Worm (Caenorhabditis elegans) whole organism, young adult: ENCODE data around the gene rnp-2.

Experiments
- B0261.1 ChIP-seq: sonication (generic microtip); optimal IDR thresholded peaks from 2 replicates; lab custom pipeline; 2016; ENCODE audit warnings: mild to moderate bottlenecking, missing genetic modification characterization, moderate library complexity, missing compliant biosample characterization
- Y56A3A.18 ChIP-seq: fragments of 200-800 bp; sonication (Bioruptor generic); IDR thresholded peaks from 2 replicates; pipeline ENCODE4 v1.3.6; 2022; ENCODE audit warnings: missing genetic modification reagents, missing genetic modification characterization, missing compliant biosample characterization
- ama-1 ChIP-seq, 3 experiments: fragments of 150-350 bp in 1 of 3; sonication (generic microtip) in 2 of 3; optimal IDR thresholded peaks; 2 replicates each; lab custom pipeline; 2014 to 2018; ENCODE audit warnings: missing biosample characterization in 2 of 3, missing genetic modification characterization in 2 of 3, missing genetic modification reagents in 2 of 3
- aptf-2 ChIP-seq: fragments of 200-800 bp; sonication (Bioruptor generic); conservative IDR thresholded peaks from 2 replicates; pipeline ENCODE4 v1.3.6; 2022; ENCODE audit warnings: missing genetic modification reagents, missing genetic modification characterization, missing compliant biosample characterization
- ccch-3 ChIP-seq: fragments of 200-800 bp; sonication (Bioruptor generic); optimal IDR thresholded peaks from 2 replicates; lab custom pipeline; 2018; ENCODE audit warnings: mild to moderate bottlenecking, missing genetic modification characterization, missing compliant biosample characterization
- ekl-4 ChIP-seq: fragments of 200-800 bp; sonication (Bioruptor generic); IDR thresholded peaks from 2 replicates; pipeline ENCODE4 v1.3.6; 2022; ENCODE audit warnings: missing genetic modification reagents, missing genetic modification characterization, missing compliant biosample characterization
- ets-4 ChIP-seq: fragments of 200-800 bp; sonication (Bioruptor generic); optimal IDR thresholded peaks from 2 replicates; lab custom pipeline; 2018; ENCODE audit warnings: mild to moderate bottlenecking, missing genetic modification characterization, missing compliant biosample characterization
- nhr-120 ChIP-seq: fragments of 200-800 bp; sonication (Bioruptor generic); IDR thresholded peaks from 2 replicates; pipeline ENCODE4 v1.3.6; 2022; ENCODE audit warnings: missing genetic modification characterization, missing compliant biosample characterization
- pbrm-1 ChIP-seq: fragments of 200-800 bp; sonication (Bioruptor generic); IDR thresholded peaks from 2 replicates; pipeline ENCODE4 v1.3.6; 2022; ENCODE audit warnings: missing genetic modification reagents, missing genetic modification characterization, missing compliant biosample characterization
- pha-4 ChIP-seq: fragments of 150-350 bp; sonication (generic microtip); optimal IDR thresholded peaks from 2 replicates; lab custom pipeline; 2014; ENCODE audit warnings: missing biosample characterization, missing genetic modification reagents, missing genetic modification characterization
- sptf-2 ChIP-seq: fragments of 200-800 bp; sonication (Bioruptor generic); optimal IDR thresholded peaks from 2 replicates; lab custom pipeline; 2018; ENCODE audit warnings: mild to moderate bottlenecking, missing genetic modification characterization, missing compliant biosample characterization
- tlf-1 ChIP-seq: fragments of 200-800 bp; sonication (Bioruptor generic); optimal IDR thresholded peaks from 2 replicates; lab custom pipeline; 2018; ENCODE audit warnings: mild to moderate bottlenecking, missing genetic modification characterization, missing compliant biosample characterization

DNA sequence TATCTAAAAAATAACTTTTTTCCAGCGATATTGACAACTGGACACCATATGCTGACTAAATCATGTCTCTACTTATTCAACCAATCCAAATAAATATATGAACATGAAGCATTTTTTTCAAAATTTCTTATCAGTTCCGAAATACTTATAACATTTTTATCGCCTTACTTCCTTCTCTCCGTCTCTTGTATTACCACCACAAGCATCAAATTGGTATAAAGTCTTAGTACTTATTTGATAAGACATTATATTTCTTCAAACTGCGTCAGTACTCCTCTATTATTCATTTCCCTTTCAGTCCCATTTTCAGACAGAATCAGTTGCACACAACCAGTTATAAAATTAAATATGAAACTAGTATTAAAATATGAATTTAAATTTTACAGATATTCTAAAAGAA is 24.0 kb upstream of the rnp-2 start:
- no peak for TF ChIP-seq ccch-3
- no peak for TF ChIP-seq Y56A3A.18 (GFP tag; lab: Robert Waterston, UW)
- TF ChIP-seq sptf-2 (GFP tag; lab: Kevin White, UChicago): no peak
- TF ChIP-seq tlf-1: no peak
- TF ChIP-seq B0261.1 (tag; lab: Kevin White, UChicago): no peak
- no peak for TF ChIP-seq aptf-2 (GFP tag; lab: Robert Waterston, UW)
- TF ChIP-seq pha-4: no peak
- TF ChIP-seq ama-1 (optimal IDR thresholded peaks at IDR 0.05; lab: Kevin White, UChicago): no peak
- TF ChIP-seq ama-1 (GFP tag; optimal IDR thresholded peaks at IDR 0.05; lab: Kevin White, UChicago): no peak
- TF ChIP-seq ets-4: no peak
- no peak for TF ChIP-seq pbrm-1 (GFP tag; lab: Robert Waterston, UW)
- no peak for TF ChIP-seq nhr-120 (GFP tag; lab: Robert Waterston, UW)
- no peak for TF ChIP-seq ekl-4
